Fruit fly (Drosophila melanogaster): ENCODE data around the gene CG12155.
"Not testable (repeated sequence)": the region's sequence is repeated elsewhere in the genome, so short reads cannot be mapped to it uniquely, and the experiment has no call there.

Gene CG12155

DNA sequence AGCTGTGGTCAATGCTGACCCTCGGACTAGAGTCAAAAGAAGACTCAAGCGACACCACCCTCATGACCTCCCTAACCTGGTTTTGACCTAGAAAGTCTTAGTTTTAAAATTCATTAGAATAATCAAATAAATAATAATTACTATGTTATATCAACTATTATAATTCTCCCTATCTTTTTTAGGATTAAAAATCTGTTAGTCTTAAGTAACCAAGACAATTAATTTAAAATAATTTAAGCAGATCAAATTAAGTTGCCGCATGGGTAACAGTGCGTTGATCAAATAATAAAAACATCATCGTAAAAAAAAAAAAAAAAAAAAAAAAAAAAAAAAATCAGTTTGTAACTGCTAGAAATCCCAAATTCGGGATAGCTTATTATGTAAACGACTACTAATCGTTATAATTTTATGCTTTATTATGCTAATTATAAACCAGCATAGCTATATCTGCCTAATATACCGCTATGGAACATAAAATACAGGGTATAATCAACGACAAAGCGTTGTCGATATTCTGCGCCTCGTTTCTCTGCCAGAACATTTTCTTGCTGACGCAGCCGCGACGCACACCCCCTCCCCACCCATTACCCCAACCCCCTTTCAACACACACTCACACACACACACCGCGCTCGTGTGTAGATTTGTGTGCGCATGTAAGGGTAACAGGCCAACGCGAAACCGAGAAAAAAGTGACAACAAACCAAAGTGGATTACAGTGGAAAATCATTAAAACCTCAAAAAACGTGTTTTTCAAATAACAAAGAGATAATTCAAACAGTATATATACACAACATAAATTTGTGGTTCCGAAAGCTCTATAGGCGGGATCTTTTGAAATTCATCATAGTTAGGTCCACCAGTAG, 25.3 kb upstream of the CG12155 start (continued):
- TF ChIP-seq ash1 (GFP tag; optimal IDR thresholded peaks at IDR 0.05) (peak; percentile 66), CG14441 (GFP tag; IDR thresholded peaks at IDR 0.05) (peak; percentile 74), NFAT (GFP tag; IDR thresholded peaks at IDR 0.05) (peak; percentile 57), Fer3 (tag; optimal IDR thresholded peaks at IDR 0.05) (peak; percentile 62), Usf (GFP tag; optimal IDR thresholded peaks at IDR 0.05) (peak; percentile 68), Taf1 (GFP tag; IDR thresholded peaks at IDR 0.05) (peak; percentile 65), CG7372 (GFP tag; IDR thresholded peaks at IDR 0.05) (peak; percentile 50), Rfx (GFP tag; IDR thresholded peaks at IDR 0.05) (peak; percentile 79), gce (GFP tag; IDR thresholded peaks at IDR 0.05) (peak; percentile 63), Hr51 (GFP tag; optimal IDR thresholded peaks at IDR 0.05) (peak; percentile 34 to 36), Med (GFP tag) (peak; percentile 92), CkIIα-i1 (GFP tag; IDR thresholded peaks at IDR 0.05) (0 out of 2 replicates have a peak, but pooled peaks have one; percentile 39), org-1 (GFP tag; optimal IDR thresholded peaks at IDR 0.05) (peak; percentile 83), CG12299 (tag; optimal IDR thresholded peaks at IDR 0.05) (peak; percentile 67), prd (GFP tag; IDR thresholded peaks at IDR 0.05) (peak; percentile 70), BtbVII (GFP tag; optimal IDR thresholded peaks at IDR 0.05) (peak; percentile 53), wdn (GFP tag; IDR thresholded peaks at IDR 0.05) (peak; percentile 47), Aef1 (GFP tag; IDR thresholded peaks at IDR 0.05) (peak; percentile 52), CG16863 (GFP tag; optimal IDR thresholded peaks at IDR 0.05) (peak; percentile 16), slp2 (GFP tag; optimal IDR thresholded peaks at IDR 0.05) (peak; percentile 94), dpn (GFP tag; optimal IDR thresholded peaks at IDR 0.05) (peak; percentile 36 to 97), CG10979 (tag; optimal IDR thresholded peaks at IDR 0.05) (peak; percentile 19), CG11398 (GFP tag; optimal IDR thresholded peaks at IDR 0.05) (peak; percentile 19), CG18476 (GFP tag; optimal IDR thresholded peaks at IDR 0.05) (peak; percentile 45), gcm2 (GFP tag; optimal IDR thresholded peaks at IDR 0.05) (peak; percentile 27), chinmo (GFP tag; IDR thresholded peaks at IDR 0.05; ENCODE audit: partially characterized antibody) (peak; percentile 91), HLH54F (GFP tag; optimal IDR thresholded peaks at IDR 0.05) (peak; percentile 47), kni (GFP tag; optimal IDR thresholded peaks at IDR 0.05) (peak; percentile 69), CG12104 (GFP tag; optimal IDR thresholded peaks at IDR 0.05) (peak; percentile 49), cg (GFP tag; optimal IDR thresholded peaks at IDR 0.05) (peak; percentile 86), tap (tag; optimal IDR thresholded peaks at IDR 0.05) (peak; percentile 63), CG11504 (tag; optimal IDR thresholded peaks at IDR 0.05) (peak; percentile 94), Ets97D (GFP tag; optimal IDR thresholded peaks at IDR 0.05) (peak; percentile 79), en (GFP tag; optimal IDR thresholded peaks at IDR 0.05) (peak; percentile 87), CG13624 (GFP tag; optimal IDR thresholded peaks at IDR 0.05) (peak; percentile 29), D19B (GFP tag; optimal IDR thresholded peaks at IDR 0.05) (peak; percentile 94), CG6854 (GFP tag; optimal IDR thresholded peaks at IDR 0.05) (peak; percentile 31), zfh2 (GFP tag; optimal IDR thresholded peaks at IDR 0.05) (peak; percentile 53), CG2120 (GFP tag; optimal IDR thresholded peaks at IDR 0.05) (peak; percentile 77), CG15011 (GFP tag; optimal IDR thresholded peaks at IDR 0.05) (peak; percentile 66), lmd (GFP tag; IDR thresholded peaks at IDR 0.05) (peak; percentile 52), GATAe (GFP tag; conservative IDR thresholded peaks at IDR 0.05) (0 out of 2 replicates have a peak, but pooled peaks have one; percentile 19), lab (GFP tag; optimal IDR thresholded peaks at IDR 0.05) (peak; percentile 86), CG9817 (tag; optimal IDR thresholded peaks at IDR 0.05) (peak; percentile 63), CG33213 (GFP tag; optimal IDR thresholded peaks at IDR 0.05) (peak; percentile 42), CG17612 (GFP tag; IDR thresholded peaks at IDR 0.05) (0 out of 2 replicates have a peak, but pooled peaks have one; percentile 28), CG1647 (GFP tag; optimal IDR thresholded peaks at IDR 0.05) (peak; percentile 46), CG11695 (GFP tag; IDR thresholded peaks at IDR 0.05) (peak; percentile 41; the same call in 2 of the 3 replicates)
- not testable (repeated sequence) for TF ChIP-seq prd (optimal IDR thresholded peaks at IDR 0.05)

Measured in whole organism, embryonic.